Worm (Caenorhabditis elegans) whole organism, L1 larva: ENCODE data around the gene pdl-1.

Source experiments
- C16A3.4 ChIP-seq: fragments of 150-350 bp; optimal IDR thresholded peaks from 2 replicates; lab custom pipeline; 2014; ENCODE audit warnings: missing biosample characterization, missing genetic modification characterization
- C34B4.2 ChIP-seq: sonication (generic microtip); optimal IDR thresholded peaks from 2 replicates; lab custom pipeline; 2017; ENCODE audit warnings: mild to moderate bottlenecking, missing genetic modification characterization, missing compliant biosample characterization
- alr-1 ChIP-seq: fragments of 200-800 bp; sonication (Bioruptor generic); optimal IDR thresholded peaks from 2 replicates; lab custom pipeline; 2018; ENCODE audit warnings: borderline replicate concordance, mild to moderate bottlenecking, missing genetic modification characterization, missing compliant biosample characterization
- aly-2 ChIP-seq: fragments of 150-350 bp; optimal IDR thresholded peaks from 2 replicates; lab custom pipeline; 2014; ENCODE audit warnings: missing biosample characterization, missing genetic modification characterization
- blmp-1 ChIP-seq: fragments of 150-350 bp; optimal IDR thresholded peaks from 2 replicates; lab custom pipeline; 2014; ENCODE audit warnings: missing biosample characterization, missing genetic modification characterization
- ceh-63 ChIP-seq: fragments of 200-800 bp; sonication (Bioruptor generic); optimal IDR thresholded peaks from 2 replicates; lab custom pipeline; 2018; ENCODE audit warnings: mild to moderate bottlenecking, missing genetic modification characterization, missing compliant biosample characterization
- ceh-8 ChIP-seq: fragments of 200-800 bp; sonication (Bioruptor generic); optimal IDR thresholded peaks from 2 replicates; lab custom pipeline; 2018; ENCODE audit warnings: mild to moderate bottlenecking, missing genetic modification characterization, moderate library complexity, missing compliant biosample characterization
- ceh-88 ChIP-seq: fragments of 200-800 bp; sonication (Bioruptor generic); IDR thresholded peaks from 2 replicates; pipeline ENCODE4 v1.3.6; 2022; ENCODE audit warnings: missing genetic modification characterization, missing compliant biosample characterization
- ceh-90 ChIP-seq: sonication (generic microtip); optimal IDR thresholded peaks from 2 replicates; lab custom pipeline; 2016; ENCODE audit warnings: missing genetic modification characterization, missing compliant biosample characterization
- dpl-1 ChIP-seq, 3 experiments: fragments of 150-350 bp in 2 of 3; sonication (generic microtip) in 1 of 3; optimal IDR thresholded peaks; 2 replicates each; lab custom pipeline; 2014 to 2017; ENCODE audit warnings: missing biosample characterization in 3 of 3, missing genetic modification characterization in 3 of 3, missing genetic modification reagents in 3 of 3
- dsc-1 ChIP-seq: sonication (generic microtip); optimal IDR thresholded peaks from 2 replicates; lab custom pipeline; 2016; ENCODE audit warnings: mild to moderate bottlenecking, missing genetic modification characterization, missing compliant biosample characterization
- egl-13 ChIP-seq: sonication (generic microtip); optimal IDR thresholded peaks from 2 replicates; lab custom pipeline; 2016; ENCODE audit warnings: missing genotype, missing genetic modification reagents, missing genetic modification characterization, missing compliant biosample characterization
- egl-27 ChIP-seq, 2 experiments: fragments of 150-350 bp in 1 of 2; sonication (generic microtip); optimal IDR thresholded peaks; 3 replicates each; lab custom pipeline; 2017 to 2018; ENCODE audit warnings: missing biosample characterization in 2 of 2, missing genetic modification characterization in 2 of 2, missing genetic modification reagents in 2 of 2
- elt-3 ChIP-seq, 6 experiments: fragments of 150-350 bp in 1 of 6; sonication (generic microtip); optimal IDR thresholded peaks; 2 replicates each; lab custom pipeline; 2017 to 2018; ENCODE audit warnings: missing biosample characterization in 6 of 6, missing genetic modification characterization in 6 of 6, inconsistent platforms in 1 of 6
- fkh-10 ChIP-seq: sonication (generic microtip); optimal IDR thresholded peaks from 2 replicates; lab custom pipeline; 2017; ENCODE audit warnings: missing biosample characterization, missing genetic modification reagents, missing genetic modification characterization
- fkh-4 ChIP-seq: sonication (generic microtip); optimal IDR thresholded peaks from 2 replicates; lab custom pipeline; 2016; ENCODE audit warnings: missing compliant biosample characterization, missing genetic modification characterization, borderline replicate concordance
- fkh-8 ChIP-seq: sonication (generic microtip); optimal IDR thresholded peaks from 2 replicates; lab custom pipeline; 2016; ENCODE audit warnings: mild to moderate bottlenecking, missing genetic modification characterization, missing compliant biosample characterization
- hlh-4 ChIP-seq: sonication (generic microtip); optimal IDR thresholded peaks from 2 replicates; lab custom pipeline; 2016; ENCODE audit warnings: mild to moderate bottlenecking, missing genetic modification characterization, missing compliant biosample characterization
- hpl-2 ChIP-seq: fragments of 150-350 bp; optimal IDR thresholded peaks from 2 replicates; lab custom pipeline; 2014; ENCODE audit warnings: missing biosample characterization, missing genetic modification reagents, missing genetic modification characterization
- irx-1 ChIP-seq: sonication (generic microtip); optimal IDR thresholded peaks from 2 replicates; lab custom pipeline; 2016; ENCODE audit warnings: missing genetic modification characterization, missing compliant biosample characterization
- isw-1 ChIP-seq: fragments of 200-800 bp; sonication (Bioruptor generic); IDR thresholded peaks from 2 replicates; pipeline ENCODE4 v1.3.6; 2022; ENCODE audit warnings: missing genetic modification characterization, missing compliant biosample characterization
- lin-13 ChIP-seq: fragments of 150-350 bp; optimal IDR thresholded peaks from 2 replicates; lab custom pipeline; 2014; ENCODE audit warnings: missing biosample characterization, missing genetic modification reagents, missing genetic modification characterization
- lin-15B ChIP-seq: fragments of 150-350 bp; sonication (generic microtip); optimal IDR thresholded peaks from 3 replicates; lab custom pipeline; 2014; ENCODE audit warnings: missing biosample characterization, missing genetic modification characterization
- lin-35 ChIP-seq, 2 experiments: fragments of 150-350 bp; optimal IDR thresholded peaks; 2 replicates each; lab custom pipeline; 2014; ENCODE audit warnings: missing biosample characterization in 2 of 2, missing genetic modification characterization in 2 of 2, missing genetic modification reagents in 2 of 2
- lsy-2 ChIP-seq, 2 experiments: fragments of 150-350 bp; optimal IDR thresholded peaks; 2 replicates each; lab custom pipeline; 2014; ENCODE audit warnings: missing biosample characterization in 2 of 2, missing genetic modification characterization in 2 of 2
- mdl-1 ChIP-seq, 2 experiments: fragments of 150-350 bp; optimal IDR thresholded peaks; 2 replicates each; lab custom pipeline; 2014 to 2017; ENCODE audit warnings: missing biosample characterization in 2 of 2, missing genetic modification characterization in 2 of 2, inconsistent platforms in 1 of 2
- mef-2 ChIP-seq: fragments of 150-350 bp; optimal IDR thresholded peaks from 2 replicates; lab custom pipeline; 2014; ENCODE audit warnings: missing biosample characterization, missing genetic modification characterization
- nhr-19 ChIP-seq: fragments of 200-800 bp; sonication (Bioruptor generic); conservative IDR thresholded peaks from 2 replicates; pipeline ENCODE4 v1.3.6; 2022; ENCODE audit warnings: missing genetic modification characterization, missing compliant biosample characterization
- nhr-20 ChIP-seq: sonication (generic microtip); optimal IDR thresholded peaks from 2 replicates; lab custom pipeline; 2016; ENCODE audit warnings: mild to moderate bottlenecking, missing genetic modification characterization, missing compliant biosample characterization
- nhr-237 ChIP-seq: fragments of 150-350 bp; optimal IDR thresholded peaks from 2 replicates; lab custom pipeline; 2014; ENCODE audit warnings: missing biosample characterization, missing genetic modification characterization
- nhr-28 ChIP-seq: fragments of 150-350 bp; optimal IDR thresholded peaks from 2 replicates; lab custom pipeline; 2014; ENCODE audit warnings: missing biosample characterization, missing genetic modification characterization
- nhr-47 ChIP-seq: sonication (generic microtip); optimal IDR thresholded peaks from 2 replicates; lab custom pipeline; 2016; ENCODE audit warnings: mild to moderate bottlenecking, missing genetic modification characterization, moderate library complexity, missing compliant biosample characterization
- nhr-76 ChIP-seq: sonication (generic microtip); optimal IDR thresholded peaks from 2 replicates; lab custom pipeline; 2017; ENCODE audit warnings: missing biosample characterization, missing genetic modification characterization
- nhr-85 ChIP-seq: sonication (generic microtip); peaks from one replicate; lab custom pipeline; 2016; ENCODE audit warnings: missing genetic modification characterization, inconsistent platforms, missing compliant biosample characterization
- pag-3 ChIP-seq: sonication (generic microtip); optimal IDR thresholded peaks from 2 replicates; lab custom pipeline; 2017; ENCODE audit warnings: missing genetic modification characterization, mild to moderate bottlenecking, missing compliant biosample characterization, antibody characterized with exemption, borderline replicate concordance; ENCODE audit not compliant: insufficient read depth
- snpc-4 ChIP-seq: fragments of 150-350 bp; optimal IDR thresholded peaks from 2 replicates; lab custom pipeline; 2014; ENCODE audit warnings: missing biosample characterization, missing genetic modification characterization
- snu-23 ChIP-seq: sonication (generic microtip); optimal IDR thresholded peaks from 2 replicates; lab custom pipeline; 2016; ENCODE audit warnings: missing genetic modification characterization, missing compliant biosample characterization
- sptf-1 ChIP-seq: fragments of 150-350 bp; optimal IDR thresholded peaks from 2 replicates; lab custom pipeline; 2014; ENCODE audit warnings: missing biosample characterization, missing genetic modification characterization
- sup-37 ChIP-seq: fragments of 200-800 bp; sonication (Bioruptor generic); optimal IDR thresholded peaks from 2 replicates; lab custom pipeline; 2018; ENCODE audit warnings: mild to moderate bottlenecking, missing genetic modification characterization, missing compliant biosample characterization
- tlp-1 ChIP-seq: fragments of 150-350 bp; optimal IDR thresholded peaks from 2 replicates; lab custom pipeline; 2014; ENCODE audit warnings: missing biosample characterization, missing genetic modification characterization
- unc-130 ChIP-seq: fragments of 150-350 bp; optimal IDR thresholded peaks from 2 replicates; lab custom pipeline; 2017; ENCODE audit warnings: missing biosample characterization, missing genetic modification characterization, inconsistent platforms
- unc-30 ChIP-seq: sonication (generic microtip); optimal IDR thresholded peaks from 2 replicates; lab custom pipeline; 2017; ENCODE audit warnings: missing biosample characterization, missing genetic modification characterization
- unc-86 ChIP-seq: sonication (generic microtip); optimal IDR thresholded peaks from 2 replicates; lab custom pipeline; 2016; ENCODE audit warnings: missing genetic modification characterization, missing compliant biosample characterization
- unc-98 ChIP-seq: fragments of 200-800 bp; sonication (Bioruptor generic); IDR thresholded peaks from 2 replicates; pipeline ENCODE4 v1.3.6; 2022; ENCODE audit warnings: missing genetic modification characterization, missing compliant biosample characterization
- zag-1 ChIP-seq: fragments of 150-350 bp; optimal IDR thresholded peaks from 2 replicates; lab custom pipeline; 2014; ENCODE audit warnings: missing biosample characterization, missing genetic modification characterization
- ztf-11 ChIP-seq, 2 experiments: sonication (generic microtip); optimal IDR thresholded peaks; 2 replicates each; lab custom pipeline; 2016 to 2017; ENCODE audit warnings: missing genetic modification characterization in 2 of 2, missing biosample characterization in 1 of 2, missing compliant biosample characterization in 1 of 2
- ztf-4 ChIP-seq: fragments of 150-350 bp; optimal IDR thresholded peaks from 2 replicates; lab custom pipeline; 2014; ENCODE audit warnings: missing biosample characterization, missing genetic modification characterization

The pdl-1 gene

ce11 chrII:7197434-7197833 lies 13.8 kb downstream of the pdl-1 start:
- TF ChIP-seq nhr-19 (GFP tag; lab: Robert Waterston, UW) (0 out of 2 replicates have a peak, but pooled peaks have one; percentile 6), ztf-11 (tag; optimal IDR thresholded peaks at IDR 0.05; lab: Kevin White, UChicago) (no peak)

- TF ChIP-seq dpl-1 (GFP tag; optimal IDR thresholded peaks at IDR 0.05; lab: Kevin White, UChicago) (no peak), blmp-1 (tag; lab: Kevin White, UChicago) (peak; percentile 34), nhr-20 (tag; lab: Kevin White, UChicago) (peak; percentile 14), elt-3 (tag; optimal IDR thresholded peaks at IDR 0.05; lab: Kevin White, UChicago) (peak in 2 of 6 experiments; percentile 12 to 67)
These were observed 15.7 kb downstream of the pdl-1 start, which contains the start of gene E04F6.6 for ce11 chrII:7199308-7199707. Gene E04F6.6, minus strand, starts transcription at chrII:7199565.

ce11 chrII:7200051-7200599 lies 16.5 kb downstream of the pdl-1 start, which contains the start of gene pcrg-1:
Gene pcrg-1, plus strand, starts transcription at chrII:7200549.
- TF ChIP-seq hpl-2 (GFP tag; lab: Kevin White, UChicago) (no peak), nhr-28 (no peak), lin-35 (GFP tag; optimal IDR thresholded peaks at IDR 0.05; lab: Kevin White, UChicago) (peak; percentile 53 to 72), blmp-1 (tag; lab: Kevin White, UChicago) (peak; percentile 7), nhr-237 (tag; lab: Kevin White, UChicago) (no peak), ceh-63 (GFP tag; lab: Kevin White, UChicago) (peak; percentile 67), egl-13 (tag; lab: Kevin White, UChicago) (peak; percentile 23), dsc-1 (peak; percentile 87), fkh-4 (tag; lab: Kevin White, UChicago) (no peak), snu-23 (GFP tag; lab: Kevin White, UChicago) (peak; percentile 82), lsy-2 (tag; optimal IDR thresholded peaks at IDR 0.05; lab: Kevin White, UChicago) (peak; percentile 54 to 81), ztf-4 (tag; lab: Kevin White, UChicago) (peak; percentile 9), nhr-76 (tag; lab: Kevin White, UChicago) (peak; percentile 51), lin-13 (GFP tag; lab: Kevin White, UChicago) (peak; percentile 64), nhr-47 (tag; lab: Kevin White, UChicago) (peak; percentile 90), hlh-4 (tag; lab: Kevin White, UChicago) (no peak), isw-1 (peak; percentile 42), unc-30 (tag; lab: Kevin White, UChicago) (no peak), mdl-1 (tag; optimal IDR thresholded peaks at IDR 0.05; lab: Kevin White, UChicago) (peak in 1 of 2 experiments; percentile 77), alr-1 (tag; lab: Kevin White, UChicago) (no peak), nhr-85 (tag; lab: Kevin White, UChicago) (peak; percentile 92), irx-1 (tag; lab: Kevin White, UChicago) (peak; percentile 80), lin-15B (tag; lab: Kevin White, UChicago) (no peak), fkh-8 (tag; lab: Kevin White, UChicago) (no peak), aly-2 (peak; percentile 36), sup-37 (GFP tag; lab: Kevin White, UChicago) (peak; percentile 84), pag-3 (tag; lab: Kevin White, UChicago) (no peak), unc-98 (GFP tag; lab: Robert Waterston, UW) (0 out of 2 replicates have a peak, but pooled peaks have one; percentile 9), snpc-4 (peak; percentile 99), elt-3 (tag; optimal IDR thresholded peaks at IDR 0.05; lab: Kevin White, UChicago) (peak in 2 of 6 experiments; percentile 36 to 83), C34B4.2 (tag; lab: Kevin White, UChicago) (no peak), nhr-19 (GFP tag; lab: Robert Waterston, UW) (peak; percentile 93), mef-2 (tag; lab: Kevin White, UChicago) (peak; percentile 23), fkh-10 (GFP tag; lab: Kevin White, UChicago) (no peak), ceh-88 (GFP tag; lab: Robert Waterston, UW) (peak; percentile 76), C16A3.4 (tag; lab: Kevin White, UChicago) (peak; percentile 73), unc-86 (tag; lab: Kevin White, UChicago) (peak; percentile 57), ceh-8 (GFP tag; lab: Kevin White, UChicago) (peak; percentile 72), sptf-1 (tag; lab: Kevin White, UChicago) (no peak), ceh-90 (no peak), egl-27 (tag; optimal IDR thresholded peaks at IDR 0.05; lab: Kevin White, UChicago) (no peak), unc-130 (tag; lab: Kevin White, UChicago) (peak; percentile 24), zag-1 (tag; lab: Kevin White, UChicago) (no peak), tlp-1 (tag; lab: Kevin White, UChicago) (no peak)
